Worm (Caenorhabditis elegans) whole organism, L1 larva: ENCODE data around the gene Y17D7C.1.

Source experiments
- egl-27 ChIP-seq, 2 experiments: fragments of 150-350 bp in 1 of 2; sonication (generic microtip); optimal IDR thresholded peaks; 3 replicates each; lab custom pipeline; 2017 to 2018; ENCODE audit warnings: missing biosample characterization in 2 of 2, missing genetic modification characterization in 2 of 2, missing genetic modification reagents in 2 of 2
- elt-2 ChIP-seq: sonication (generic microtip); optimal IDR thresholded peaks from 2 replicates; lab custom pipeline; 2016; ENCODE audit warnings: missing genetic modification characterization, mild to moderate bottlenecking, inconsistent platforms, missing compliant biosample characterization, missing genetic modification reagents
- lsy-2 ChIP-seq, 2 experiments: fragments of 150-350 bp; optimal IDR thresholded peaks; 2 replicates each; lab custom pipeline; 2014; ENCODE audit warnings: missing biosample characterization in 2 of 2, missing genetic modification characterization in 2 of 2
- mdl-1 ChIP-seq, 2 experiments: fragments of 150-350 bp; optimal IDR thresholded peaks; 2 replicates each; lab custom pipeline; 2014 to 2017; ENCODE audit warnings: missing biosample characterization in 2 of 2, missing genetic modification characterization in 2 of 2, inconsistent platforms in 1 of 2
- mef-2 ChIP-seq: fragments of 150-350 bp; optimal IDR thresholded peaks from 2 replicates; lab custom pipeline; 2014; ENCODE audit warnings: missing biosample characterization, missing genetic modification characterization
- nhr-76 ChIP-seq: sonication (generic microtip); optimal IDR thresholded peaks from 2 replicates; lab custom pipeline; 2017; ENCODE audit warnings: missing biosample characterization, missing genetic modification characterization
- rnt-1 ChIP-seq: sonication (generic microtip); optimal IDR thresholded peaks from 2 replicates; lab custom pipeline; 2016; ENCODE audit warnings: mild to moderate bottlenecking, missing genetic modification characterization, moderate library complexity, missing compliant biosample characterization
- snpc-4 ChIP-seq: fragments of 150-350 bp; optimal IDR thresholded peaks from 2 replicates; lab custom pipeline; 2014; ENCODE audit warnings: missing biosample characterization, missing genetic modification characterization
- ztf-11 ChIP-seq, 2 experiments: sonication (generic microtip); optimal IDR thresholded peaks; 2 replicates each; lab custom pipeline; 2016 to 2017; ENCODE audit warnings: missing genetic modification characterization in 2 of 2, missing biosample characterization in 1 of 2, missing compliant biosample characterization in 1 of 2

- TF ChIP-seq ztf-11 (tag; optimal IDR thresholded peaks at IDR 0.05; lab: Kevin White, UChicago): no peak
- no peak for TF ChIP-seq elt-2 (tag; lab: Kevin White, UChicago)
- TF ChIP-seq nhr-76 (tag; lab: Kevin White, UChicago): no peak
- TF ChIP-seq egl-27 (tag; optimal IDR thresholded peaks at IDR 0.05; lab: Kevin White, UChicago): no peak
- no peak for TF ChIP-seq snpc-4 (tag; lab: Kevin White, UChicago)
- no peak for TF ChIP-seq mdl-1 (tag; optimal IDR thresholded peaks at IDR 0.05; lab: Kevin White, UChicago)
- TF ChIP-seq lsy-2 (tag; optimal IDR thresholded peaks at IDR 0.05; lab: Kevin White, UChicago): no peak
- no peak for TF ChIP-seq mef-2 (tag; lab: Kevin White, UChicago)
- no peak for TF ChIP-seq rnt-1
Observed at ce11 chrV:18684455-18684987, 21.8 kb upstream of the Y17D7C.1 start, which contains the start of gene Y69H2.17.
